Fruit fly (Drosophila melanogaster) whole organism, embryonic: ENCODE measurements around the gene CG32454.
A peak's percentile ranks its signal among the peaks of the same experiment; 100 is the strongest.

ENCODE experiments used
- B-H2 ChIP-seq: fragments of 200-800 bp; sonication (Bioruptor generic); optimal IDR thresholded peaks from 2 replicates; lab custom pipeline; 2018; ENCODE audit warnings: missing biosample characterization, mild to moderate bottlenecking, missing genetic modification characterization
- CG11093 ChIP-seq: fragments of 200-800 bp; sonication (Bioruptor generic); IDR thresholded peaks from 3 replicates; pipeline ENCODE4 v1.3.6; 2022; ENCODE audit warnings: missing biosample characterization, missing genetic modification characterization
- CG11456 ChIP-seq: fragments of 200-800 bp; sonication (Bioruptor generic); IDR thresholded peaks from 3 replicates; pipeline ENCODE4 v1.3.6; 2022; ENCODE audit warnings: missing biosample characterization, missing genetic modification characterization
- CG11504 ChIP-seq: fragments of 200-800 bp; sonication (Bioruptor generic); optimal IDR thresholded peaks from 3 replicates; lab custom pipeline; 2019; ENCODE audit warnings: missing biosample characterization, mild to moderate bottlenecking, missing genetic modification characterization, moderate library complexity
- CG12236 ChIP-seq: fragments of 200-800 bp; sonication (Bioruptor generic); optimal IDR thresholded peaks from 2 replicates; lab custom pipeline; 2016; ENCODE audit warnings: missing biosample characterization, missing genetic modification characterization
- CG13287 ChIP-seq: fragments of 200-800 bp; sonication (Bioruptor generic); IDR thresholded peaks from 2 replicates; pipeline ENCODE4 v1.3.6; 2022; ENCODE audit warnings: missing biosample characterization, missing genetic modification characterization; ENCODE audit not compliant: partially characterized antibody
- CG14710 ChIP-seq: fragments of 200-800 bp; sonication (Bioruptor generic); optimal IDR thresholded peaks from 3 replicates; lab custom pipeline; 2019; ENCODE audit warnings: missing biosample characterization, mild to moderate bottlenecking, missing genetic modification characterization, moderate library complexity
- CG14965 ChIP-seq: fragments of 200-800 bp; sonication (Bioruptor generic); optimal IDR thresholded peaks from 2 replicates; lab custom pipeline; 2016; ENCODE audit warnings: missing biosample characterization, missing genetic modification characterization, borderline replicate concordance
- CG15601 ChIP-seq: fragments of 200-800 bp; sonication (Bioruptor generic); optimal IDR thresholded peaks from 3 replicates; lab custom pipeline; 2019; ENCODE audit warnings: missing biosample characterization, mild to moderate bottlenecking, missing genetic modification characterization, moderate library complexity
- CG16863 ChIP-seq: fragments of 200-800 bp; sonication (Bioruptor generic); optimal IDR thresholded peaks from 3 replicates; lab custom pipeline; 2016; ENCODE audit warnings: missing biosample characterization, missing genetic modification characterization
- CG18476 ChIP-seq: fragments of 200-800 bp; sonication (Bioruptor generic); optimal IDR thresholded peaks from 2 replicates; lab custom pipeline; 2016; ENCODE audit warnings: missing biosample characterization, mild to moderate bottlenecking, missing genetic modification characterization
- CG33557 ChIP-seq: fragments of 200-800 bp; sonication (Bioruptor generic); optimal IDR thresholded peaks from 2 replicates; lab custom pipeline; 2019; ENCODE audit warnings: missing biosample characterization, mild to moderate bottlenecking, missing genetic modification characterization, moderate library complexity
- CG3407 ChIP-seq: fragments of 200-800 bp; sonication (Bioruptor generic); optimal IDR thresholded peaks from 2 replicates; lab custom pipeline; 2018; ENCODE audit warnings: missing biosample characterization, mild to moderate bottlenecking, missing genetic modification characterization
- CG3847 ChIP-seq: fragments of 200-800 bp; sonication (Bioruptor generic); IDR thresholded peaks from 2 replicates; pipeline ENCODE4 v1.3.6; 2022; ENCODE audit warnings: missing biosample characterization, missing genetic modification characterization
- CG6175 ChIP-seq: fragments of 200-800 bp; sonication (Bioruptor generic); IDR thresholded peaks from 3 replicates; pipeline ENCODE4 v1.3.6; 2022; ENCODE audit warnings: missing biosample characterization, missing genetic modification characterization
- CG7556 ChIP-seq: fragments of 200-800 bp; sonication (Bioruptor generic); optimal IDR thresholded peaks from 2 replicates; lab custom pipeline; 2017; ENCODE audit warnings: missing biosample characterization, mild to moderate bottlenecking, missing genetic modification characterization
- CTCF ChIP-seq: fragments of 200-800 bp; sonication (Bioruptor generic); optimal IDR thresholded peaks from 2 replicates; lab custom pipeline; 2017; ENCODE audit warnings: missing biosample characterization, mild to moderate bottlenecking, missing genetic modification characterization, moderate library complexity
- CoRest ChIP-seq: fragments of 200-800 bp; sonication (Bioruptor generic); optimal IDR thresholded peaks from 3 replicates; lab custom pipeline; 2018; ENCODE audit warnings: missing biosample characterization, mild to moderate bottlenecking, missing genetic modification characterization, moderate library complexity
- Dad ChIP-seq: fragments of 200-800 bp; sonication (Bioruptor generic); optimal IDR thresholded peaks from 3 replicates; lab custom pipeline; 2016; ENCODE audit warnings: missing biosample characterization, missing genetic modification characterization
- Dfd ChIP-seq, 2 experiments: fragments of >200 bp; optimal IDR thresholded peaks; 2 replicates each; lab custom pipeline; 2017; ENCODE audit warnings: missing biosample characterization in 2 of 2, missing genetic modification characterization in 2 of 2
- Dip2 ChIP-seq: fragments of 200-800 bp; sonication (Bioruptor generic); IDR thresholded peaks from 2 replicates; pipeline ENCODE4 v1.3.6; 2022; ENCODE audit warnings: missing biosample characterization, missing genetic modification characterization
- HLH4C ChIP-seq: fragments of 200-800 bp; sonication (Bioruptor generic); IDR thresholded peaks from 3 replicates; pipeline ENCODE4 v1.3.6; 2022; ENCODE audit warnings: missing biosample characterization, missing genetic modification characterization; ENCODE audit not compliant: partially characterized antibody
- Hr39 ChIP-seq: fragments of >200 bp; optimal IDR thresholded peaks from 2 replicates; lab custom pipeline; 2017
- NfI ChIP-seq: fragments of 200-800 bp; sonication (Bioruptor generic); optimal IDR thresholded peaks from 3 replicates; lab custom pipeline; 2018; ENCODE audit warnings: missing biosample characterization, mild to moderate bottlenecking, missing genetic modification characterization, moderate library complexity
- Oli ChIP-seq: fragments of 200-800 bp; sonication (Bioruptor generic); optimal IDR thresholded peaks from 2 replicates; lab custom pipeline; 2018; ENCODE audit warnings: missing biosample characterization, mild to moderate bottlenecking, missing genetic modification characterization, moderate library complexity
- Rfx ChIP-seq: fragments of 200-800 bp; sonication (Bioruptor generic); IDR thresholded peaks from 2 replicates; pipeline ENCODE4 v1.3.6; 2022; ENCODE audit warnings: missing biosample characterization, missing genetic modification characterization
- Taf1 ChIP-seq: fragments of 200-800 bp; sonication (Bioruptor generic); IDR thresholded peaks from 2 replicates; pipeline ENCODE4 v1.3.6; 2022; ENCODE audit warnings: missing biosample characterization, missing genetic modification characterization
- Vsx1 ChIP-seq: fragments of 200-800 bp; sonication (Bioruptor generic); optimal IDR thresholded peaks from 2 replicates; lab custom pipeline; 2017; ENCODE audit warnings: missing biosample characterization, mild to moderate bottlenecking, missing genetic modification characterization, missing genetic modification reagents
- aop ChIP-seq: fragments of 200-800 bp; sonication (Bioruptor generic); IDR thresholded peaks from 2 replicates; pipeline ENCODE4 v1.3.6; 2022; ENCODE audit warnings: missing biosample characterization, missing genetic modification characterization
- ato ChIP-seq: fragments of 200-800 bp; sonication (Bioruptor generic); IDR thresholded peaks from 2 replicates; pipeline ENCODE4 v1.3.6; 2022; ENCODE audit warnings: missing biosample characterization, missing genetic modification characterization; ENCODE audit not compliant: partially characterized antibody
- chn ChIP-seq: fragments of 200-800 bp; sonication (Bioruptor generic); optimal IDR thresholded peaks from 2 replicates; lab custom pipeline; 2016; ENCODE audit warnings: missing biosample characterization, missing genetic modification characterization
- disco-r ChIP-seq: fragments of 200-800 bp; sonication (Bioruptor generic); optimal IDR thresholded peaks from 2 replicates; lab custom pipeline; 2016; ENCODE audit warnings: missing biosample characterization, missing genetic modification characterization
- emc ChIP-seq: fragments of 200-800 bp; sonication (Bioruptor generic); optimal IDR thresholded peaks from 2 replicates; lab custom pipeline; 2016; ENCODE audit warnings: missing biosample characterization, missing genetic modification characterization
- grau ChIP-seq: fragments of 200-800 bp; optimal IDR thresholded peaks from 3 replicates; lab custom pipeline; 2019; ENCODE audit warnings: missing biosample characterization, mild to moderate bottlenecking, missing genetic modification characterization, moderate library complexity
- kni ChIP-seq: fragments of 200-800 bp; sonication (Bioruptor generic); optimal IDR thresholded peaks from 3 replicates; lab custom pipeline; 2017; ENCODE audit warnings: mild to moderate bottlenecking, missing biosample characterization, missing genetic modification reagents, missing genetic modification characterization
- lola ChIP-seq, 3 experiments: fragments of >200 bp in 2 of 3; fragments of 200-800 bp in 1 of 3; sonication (Bioruptor generic) in 1 of 3; optimal IDR thresholded peaks; 2 replicates each; lab custom pipeline; 2017 to 2019; ENCODE audit warnings: missing biosample characterization in 3 of 3, missing genetic modification characterization in 3 of 3, mild to moderate bottlenecking in 1 of 3, moderate library complexity in 1 of 3
- peb ChIP-seq: fragments of 200-800 bp; sonication (Bioruptor generic); IDR thresholded peaks from 2 replicates; pipeline ENCODE4 v1.3.6; 2022; ENCODE audit warnings: missing biosample characterization, missing genetic modification characterization
- pho ChIP-seq: fragments of 200-800 bp; sonication (Bioruptor generic); optimal IDR thresholded peaks from 2 replicates; lab custom pipeline; 2016; ENCODE audit warnings: missing biosample characterization, missing genetic modification characterization
- prd ChIP-seq, 3 experiments: fragments of >200 bp in 2 of 3; fragments of 200-800 bp in 1 of 3; sonication (Bioruptor generic) in 1 of 3; optimal IDR thresholded peaks in 2 of 3; IDR thresholded peaks in 1 of 3; 2 replicates in 2 of 3; 3 replicates in 1 of 3; pipeline versions ENCODE4 v1.3.6 to Lab custom; 2017 to 2022; ENCODE audit warnings: missing biosample characterization in 1 of 3, missing genetic modification characterization in 1 of 3
- shn ChIP-seq: fragments of 200-800 bp; sonication (Bioruptor generic); optimal IDR thresholded peaks from 3 replicates; lab custom pipeline; 2016; ENCODE audit warnings: missing biosample characterization, missing genetic modification characterization
- so ChIP-seq: fragments of 200-800 bp; sonication (Bioruptor generic); IDR thresholded peaks from 3 replicates; pipeline ENCODE4 v1.3.6; 2022; ENCODE audit warnings: missing biosample characterization, missing genetic modification characterization
- ssp ChIP-seq: fragments of 200-800 bp; sonication (Bioruptor generic); IDR thresholded peaks from 2 replicates; pipeline ENCODE4 v1.3.6; 2022; ENCODE audit warnings: missing biosample characterization, missing genetic modification characterization
- stwl ChIP-seq: fragments of 200-800 bp; sonication (Bioruptor generic); optimal IDR thresholded peaks from 3 replicates; lab custom pipeline; 2018; ENCODE audit warnings: missing biosample characterization, mild to moderate bottlenecking, missing genetic modification characterization, moderate library complexity
- trh ChIP-seq: fragments of 200-800 bp; sonication (Bioruptor generic); optimal IDR thresholded peaks from 2 replicates; lab custom pipeline; 2016; ENCODE audit warnings: missing biosample characterization, missing genetic modification characterization
- zf30C ChIP-seq: fragments of 200-800 bp; sonication (Bioruptor generic); optimal IDR thresholded peaks from 3 replicates; lab custom pipeline; 2018; ENCODE audit warnings: missing biosample characterization, mild to moderate bottlenecking, missing genetic modification characterization

Gene CG32454

dm6 chr3L:22711855-22712254 is 17.7 kb upstream of the CG32454 start, which contains the start of gene CG11370:
Gene CG11370 (plus strand): TSS chr3L:22712155.
- TF ChIP-seq CG11456 (GFP tag; lab: Robert Waterston, UW) (0 out of 3 replicates have a peak, but pooled peaks have one; percentile 22), CG11504 (tag; lab: Kevin White, UChicago) (no peak), chn (GFP tag; lab: Kevin White, UChicago) (no peak)

dm6 chr3L:22713605-22714004 is 16.0 kb upstream of the CG32454 start:
- peak; percentile 61 for TF ChIP-seq Dip2 (GFP tag; lab: Robert Waterston, UW)
- TF ChIP-seq CG15601 (tag; lab: Kevin White, UChicago) = peak; percentile 93
- no peak for TF ChIP-seq grau (tag; lab: Kevin White, UChicago)
- peak; percentile 88 for TF ChIP-seq CTCF (GFP tag; lab: Kevin White, UChicago)
- peak; percentile 12 for TF ChIP-seq stwl
- TF ChIP-seq zf30C (GFP tag; lab: Kevin White, UChicago) = no peak
- TF ChIP-seq, all 482 proteins: peak for 4

dm6 chr3L:22717137-22717767 is 12.3 kb upstream of the CG32454 start, which contains the start of the genes ArfGAP3 and CG32452:
Gene ArfGAP3 (minus strand): TSS chr3L:22717577.
Gene CG32452 (plus strand): TSS chr3L:22717728.
- TF ChIP-seq Hr39 (lab: Kevin White, UChicago) = no peak
- TF ChIP-seq CG14965 (GFP tag; lab: Kevin White, UChicago) = no peak
- TF ChIP-seq shn (GFP tag; lab: Kevin White, UChicago) = peak; percentile 63
- TF ChIP-seq CG14710 (tag; lab: Kevin White, UChicago) = peak; percentile 84
- TF ChIP-seq Rfx = peak; percentile 86
- TF ChIP-seq Dad (GFP tag; lab: Kevin White, UChicago) = peak; percentile 48
- peak; percentile 68 for TF ChIP-seq CG13287 (GFP tag; lab: Robert Waterston, UW)
- no peak for TF ChIP-seq prd (optimal IDR thresholded peaks at IDR 0.05; lab: Kevin White, UChicago)
- peak; percentile 84 for TF ChIP-seq prd (GFP tag; IDR thresholded peaks at IDR 0.05; lab: Robert Waterston, UW)
- no peak for TF ChIP-seq ato (GFP tag; lab: Robert Waterston, UW)
- no peak for TF ChIP-seq CG16863 (GFP tag; lab: Kevin White, UChicago)
- peak; percentile 51 for TF ChIP-seq HLH4C
- peak; percentile 5 for TF ChIP-seq CG12236 (GFP tag; lab: Kevin White, UChicago)
- peak; percentile 15 for TF ChIP-seq emc
- peak; percentile 84 for TF ChIP-seq CoRest (tag; lab: Kevin White, UChicago)
- TF ChIP-seq Oli = peak; percentile 57
- TF ChIP-seq zf30C (GFP tag; lab: Kevin White, UChicago) = no peak
- TF ChIP-seq Vsx1 (GFP tag; lab: Kevin White, UChicago) = no peak
- TF ChIP-seq lola (GFP tag; optimal IDR thresholded peaks at IDR 0.05; lab: Kevin White, UChicago) = peak in 1 of 3 experiments; percentile 75
- TF ChIP-seq ssp (GFP tag; lab: Robert Waterston, UW) = peak; percentile 74
- TF ChIP-seq pho (GFP tag; lab: Kevin White, UChicago) = peak; percentile 74
- peak; percentile 47; the same call in 1 of the 3 replicates for TF ChIP-seq CG11093 (GFP tag; lab: Robert Waterston, UW)
- peak; percentile 76 for TF ChIP-seq CG7556 (GFP tag; lab: Kevin White, UChicago)
- peak; percentile 67 for TF ChIP-seq NfI
- peak; percentile 61 for TF ChIP-seq CG33557 (GFP tag; lab: Kevin White, UChicago)
- TF ChIP-seq peb (GFP tag; lab: Robert Waterston, UW) = no peak
- TF ChIP-seq CG3407 (GFP tag; lab: Kevin White, UChicago) = peak; percentile 45
- TF ChIP-seq disco-r (GFP tag; lab: Kevin White, UChicago) = no peak
- peak; percentile 69 for TF ChIP-seq CG18476
- TF ChIP-seq aop = 0 out of 2 replicates have a peak, but pooled peaks have one; percentile 23
- TF ChIP-seq kni (GFP tag; lab: Kevin White, UChicago) = peak; percentile 41
- TF ChIP-seq CG6175 = peak; percentile 34; the same call in 1 of the 3 replicates
- no peak for TF ChIP-seq Dfd (GFP tag; optimal IDR thresholded peaks at IDR 0.05; lab: Kevin White, UChicago)
- peak; percentile 80 for TF ChIP-seq CG3847 (GFP tag; lab: Robert Waterston, UW)
- 0 out of 3 replicates have a peak, but pooled peaks have one; percentile 45 for TF ChIP-seq so (GFP tag; lab: Robert Waterston, UW)
- TF ChIP-seq Taf1 (GFP tag; lab: Robert Waterston, UW) = no peak
- peak; percentile 72 for TF ChIP-seq B-H2 (GFP tag; lab: Kevin White, UChicago)
- no peak for TF ChIP-seq trh (GFP tag; lab: Kevin White, UChicago)
